Worm (Caenorhabditis elegans) whole organism, L2 larva: Measurements from ENCODE around the gene Y43F8B.19.

Experiments used
- alr-1 ChIP-seq: fragments of 150-350 bp; optimal IDR thresholded peaks from 2 replicates; lab custom pipeline; 2014; ENCODE audit warnings: missing biosample characterization, missing genetic modification characterization
- crh-2 ChIP-seq: sonication (generic microtip); optimal IDR thresholded peaks from 2 replicates; lab custom pipeline; 2017; ENCODE audit warnings: missing biosample characterization, missing genetic modification characterization
- elt-1 ChIP-seq: fragments of 150-350 bp; optimal IDR thresholded peaks from 2 replicates; lab custom pipeline; 2014; ENCODE audit warnings: missing biosample characterization, missing genetic modification characterization
- lin-11 ChIP-seq: fragments of 150-350 bp; sonication (generic microtip); optimal IDR thresholded peaks from 2 replicates; lab custom pipeline; 2014; ENCODE audit warnings: missing biosample characterization, missing genetic modification characterization, inconsistent platforms, mixed read lengths
- nhr-11 ChIP-seq: fragments of 150-350 bp; optimal IDR thresholded peaks from 2 replicates; lab custom pipeline; 2014; ENCODE audit warnings: missing biosample characterization, missing genetic modification characterization
- unc-62 ChIP-seq: fragments of 150-350 bp; optimal IDR thresholded peaks from 2 replicates; lab custom pipeline; 2014; ENCODE audit warnings: missing biosample characterization, missing genetic modification reagents, missing genetic modification characterization

DNA sequence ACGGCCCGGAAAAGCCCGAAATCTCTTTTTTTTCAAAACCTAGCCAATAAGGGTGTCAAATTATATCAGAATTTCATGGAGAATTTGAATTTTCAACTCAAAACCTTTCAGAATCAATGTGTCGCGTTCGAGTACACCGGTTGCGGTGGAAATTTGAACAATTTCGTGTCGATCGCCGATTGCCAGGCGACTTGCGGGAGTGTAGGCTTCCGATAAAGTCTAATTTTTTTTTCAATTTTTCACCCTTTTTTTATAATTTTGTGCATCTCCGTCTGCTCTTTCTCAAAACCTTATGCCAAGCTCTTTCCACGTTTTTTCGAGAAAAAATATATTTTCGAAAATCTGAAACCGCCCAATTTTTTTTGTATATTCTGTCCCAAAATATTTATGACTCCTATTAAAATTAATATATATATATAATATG lies 7.4 kb upstream of the Y43F8B.19 start:
- TF ChIP-seq unc-62: no peak
- no peak for TF ChIP-seq elt-1 (tag; lab: Kevin White, UChicago)
- no peak for TF ChIP-seq lin-11 (tag; lab: Kevin White, UChicago)
- TF ChIP-seq crh-2: peak; percentile 8
- TF ChIP-seq nhr-11: no peak
- TF ChIP-seq alr-1 (tag; lab: Kevin White, UChicago): no peak
